Fruit fly (Drosophila melanogaster): ENCODE measurements around the gene CG33700.

CG33700 gene

DNA sequence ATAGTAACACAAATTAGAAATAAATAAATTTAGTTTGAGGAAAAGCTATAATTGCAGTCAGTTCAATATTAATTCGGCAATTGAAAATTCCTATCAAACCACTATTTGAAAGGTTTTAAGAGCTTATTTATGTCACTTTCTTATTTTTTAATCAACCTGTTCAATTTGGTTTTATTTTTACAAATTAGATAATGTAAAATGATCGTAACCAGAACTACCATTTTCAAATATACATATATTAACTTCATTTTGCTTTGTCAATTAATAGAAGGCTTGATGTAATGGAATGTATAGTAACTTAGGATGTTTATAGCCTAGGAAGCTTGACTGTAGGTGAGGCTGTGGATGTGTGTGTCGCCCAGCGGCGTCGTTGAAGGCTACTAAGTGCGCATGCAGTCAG, 58.7 kb downstream of the CG33700 start (continued):
- no peak for TF ChIP-seq CG17802 (tag; optimal IDR thresholded peaks at IDR 0.05)
- no peak for TF ChIP-seq GATAe (GFP tag; conservative IDR thresholded peaks at IDR 0.05)
- TF ChIP-seq CG14441 (GFP tag; IDR thresholded peaks at IDR 0.05), result no peak
- peak; percentile 15 for TF ChIP-seq CG13775 (GFP tag; optimal IDR thresholded peaks at IDR 0.05)
- TF ChIP-seq CG1603 (tag; optimal IDR thresholded peaks at IDR 0.05), result no peak
- peak; percentile 37 for TF ChIP-seq CG2712 (tag; optimal IDR thresholded peaks at IDR 0.05)
- TF ChIP-seq sd (tag; optimal IDR thresholded peaks at IDR 0.05), result no peak
- no peak for TF ChIP-seq CG34224 (GFP tag; IDR thresholded peaks at IDR 0.05; ENCODE audit: partially characterized antibody)
- TF ChIP-seq gfzf (GFP tag; optimal IDR thresholded peaks at IDR 0.05), result no peak
- TF ChIP-seq YL-1 (GFP tag; optimal IDR thresholded peaks at IDR 0.05), result no peak
- TF ChIP-seq schlank (tag; optimal IDR thresholded peaks at IDR 0.05), result no peak
- no peak for TF ChIP-seq CG4360 (GFP tag; IDR thresholded peaks at IDR 0.05)
- no peak for TF ChIP-seq Deaf1 (tag; optimal IDR thresholded peaks at IDR 0.05)
- peak; percentile 29 for TF ChIP-seq cwo (GFP tag; optimal IDR thresholded peaks at IDR 0.05)
- TF ChIP-seq Eip74EF (GFP tag; optimal IDR thresholded peaks at IDR 0.05), result peak in 1 of 2 experiments; percentile 14
- TF ChIP-seq dpn (GFP tag; optimal IDR thresholded peaks at IDR 0.05), result no peak
- TF ChIP-seq CG2889 (GFP tag; IDR thresholded peaks at IDR 0.05), result no peak
- no peak for TF ChIP-seq usp (GFP tag; optimal IDR thresholded peaks at IDR 0.05)
- TF ChIP-seq Fer1 (GFP tag; optimal IDR thresholded peaks at IDR 0.05), result peak; percentile 42
- no peak for TF ChIP-seq exex (tag; optimal IDR thresholded peaks at IDR 0.05)
- TF ChIP-seq pita (GFP tag; optimal IDR thresholded peaks at IDR 0.05), result no peak
- no peak for TF ChIP-seq CG31365 (tag; optimal IDR thresholded peaks at IDR 0.05)
- no peak for TF ChIP-seq Lim3 (GFP tag; IDR thresholded peaks at IDR 0.05)
- no peak for TF ChIP-seq CG13123 (GFP tag; optimal IDR thresholded peaks at IDR 0.05)
- TF ChIP-seq knrl (GFP tag; IDR thresholded peaks at IDR 0.05; ENCODE audit: partially characterized antibody), result no peak
- TF ChIP-seq CG8388 (GFP tag; optimal IDR thresholded peaks at IDR 0.05), result no peak
- TF ChIP-seq Nf-YC (tag; optimal IDR thresholded peaks at IDR 0.05), result no peak
- no peak for TF ChIP-seq danr (GFP tag; IDR thresholded peaks at IDR 0.05)
- no peak for TF ChIP-seq CG15073 (GFP tag; optimal IDR thresholded peaks at IDR 0.05)
- TF ChIP-seq Sox102F (GFP tag; optimal IDR thresholded peaks at IDR 0.05), result peak; percentile 38
- TF ChIP-seq row (GFP tag; IDR thresholded peaks at IDR 0.05), result peak; percentile 51; the same call in 2 of the 3 replicates
- no peak for TF ChIP-seq tx (GFP tag; optimal IDR thresholded peaks at IDR 0.05)
- peak; percentile 45 for TF ChIP-seq CG30403 (GFP tag; optimal IDR thresholded peaks at IDR 0.05)
- no peak for TF ChIP-seq so (GFP tag; IDR thresholded peaks at IDR 0.05)
- peak; percentile 40 for TF ChIP-seq CG9727 (GFP tag; optimal IDR thresholded peaks at IDR 0.05)
- TF ChIP-seq CG10431 (GFP tag; optimal IDR thresholded peaks at IDR 0.05), result no peak
- no peak for TF ChIP-seq scrt (GFP tag; optimal IDR thresholded peaks at IDR 0.05)
- no peak for TF ChIP-seq p53 (GFP tag; optimal IDR thresholded peaks at IDR 0.05)
- TF ChIP-seq gcm2 (GFP tag; optimal IDR thresholded peaks at IDR 0.05), result no peak
- TF ChIP-seq Sox100B (GFP tag; optimal IDR thresholded peaks at IDR 0.05), result peak; percentile 15
- TF ChIP-seq CG10654 (GFP tag; optimal IDR thresholded peaks at IDR 0.05), result no peak
- no peak for TF ChIP-seq Awh (GFP tag; IDR thresholded peaks at IDR 0.05)
- peak; percentile 17 for TF ChIP-seq Ssrp (tag; optimal IDR thresholded peaks at IDR 0.05)
- TF ChIP-seq br (optimal IDR thresholded peaks at IDR 0.05), result no peak
- no peak for TF ChIP-seq NC2β (GFP tag; optimal IDR thresholded peaks at IDR 0.05)
- no peak for TF ChIP-seq H15 (GFP tag; IDR thresholded peaks at IDR 0.05)
- no peak for TF ChIP-seq Hr78 (GFP tag; optimal IDR thresholded peaks at IDR 0.05)
- no peak for TF ChIP-seq insv (GFP tag; optimal IDR thresholded peaks at IDR 0.05)
- TF ChIP-seq D19B (GFP tag; optimal IDR thresholded peaks at IDR 0.05), result no peak
- TF ChIP-seq odd (GFP tag; optimal IDR thresholded peaks at IDR 0.05), result no peak
- TF ChIP-seq Mad (GFP tag; optimal IDR thresholded peaks at IDR 0.05), result no peak

Data from whole organism, embryonic.